Fruit fly (Drosophila melanogaster): ENCODE data around the gene CG33310.
A peak's percentile ranks its signal among the peaks of the same experiment; 100 is the strongest.

The CG33310 gene

dm6 chr2L:15067832-15068231 is 41.1 kb downstream of the CG33310 start (continued):
- TF ChIP-seq ewg (GFP tag; optimal IDR thresholded peaks at IDR 0.05) (peak; percentile 31), slbo (GFP tag; IDR thresholded peaks at IDR 0.05) (peak; percentile 38; the same call in 1 of the 2 replicates), H15 (GFP tag; IDR thresholded peaks at IDR 0.05) (no peak), CG9215 (GFP tag; IDR thresholded peaks at IDR 0.05) (no peak), NFAT (GFP tag; IDR thresholded peaks at IDR 0.05) (no peak), CG10979 (tag; optimal IDR thresholded peaks at IDR 0.05) (peak; percentile 0), pita (GFP tag; optimal IDR thresholded peaks at IDR 0.05) (no peak), CG12071 (GFP tag; optimal IDR thresholded peaks at IDR 0.05) (no peak), Dll (GFP tag; IDR thresholded peaks at IDR 0.05; ENCODE audit: partially characterized antibody) (peak; percentile 85), sqz (GFP tag; optimal IDR thresholded peaks at IDR 0.05) (no peak), CG5953 (GFP tag; IDR thresholded peaks at IDR 0.05) (no peak), CG34224 (GFP tag; IDR thresholded peaks at IDR 0.05; ENCODE audit: partially characterized antibody) (peak; percentile 78), toy (GFP tag; IDR thresholded peaks at IDR 0.05) (no peak), CG18476 (GFP tag; optimal IDR thresholded peaks at IDR 0.05) (no peak), Eip74EF (GFP tag; optimal IDR thresholded peaks at IDR 0.05) (peak in 1 of 2 experiments; percentile 1), Optix (GFP tag; IDR thresholded peaks at IDR 0.05) (no peak), pnt (GFP tag; optimal IDR thresholded peaks at IDR 0.05) (no peak), onecut (GFP tag; IDR thresholded peaks at IDR 0.05) (peak; percentile 79), CG9727 (GFP tag; optimal IDR thresholded peaks at IDR 0.05) (no peak), CG1602 (GFP tag; optimal IDR thresholded peaks at IDR 0.05) (no peak), CG2678 (tag; optimal IDR thresholded peaks at IDR 0.05) (no peak), tna (GFP tag; IDR thresholded peaks at IDR 0.05; ENCODE audit: partially characterized antibody) (peak; percentile 64), esg (GFP tag; conservative IDR thresholded peaks at IDR 0.05) (no peak), dysf (GFP tag; IDR thresholded peaks at IDR 0.05) (no peak), ab (GFP tag; optimal IDR thresholded peaks at IDR 0.05) (no peak), fd64A (GFP tag; optimal IDR thresholded peaks at IDR 0.05) (no peak), CG10274 (GFP tag; optimal IDR thresholded peaks at IDR 0.05) (no peak), CG17186 (GFP tag; optimal IDR thresholded peaks at IDR 0.05) (peak; percentile 79), pho (GFP tag; optimal IDR thresholded peaks at IDR 0.05) (peak; percentile 16), Meics (GFP tag; optimal IDR thresholded peaks at IDR 0.05) (peak; percentile 8), Pdp1 (GFP tag; optimal IDR thresholded peaks at IDR 0.05) (peak in 1 of 2 experiments; percentile 14), knrl (GFP tag; IDR thresholded peaks at IDR 0.05; ENCODE audit: partially characterized antibody) (peak; percentile 88), CG18262 (tag; optimal IDR thresholded peaks at IDR 0.05) (no peak), hbn (GFP tag; IDR thresholded peaks at IDR 0.05; ENCODE audit: partially characterized antibody) (peak; percentile 85), BEAF-32 (GFP tag; optimal IDR thresholded peaks at IDR 0.05) (peak; percentile 91), CG6854 (GFP tag; optimal IDR thresholded peaks at IDR 0.05) (no peak), CG31441 (GFP tag; IDR thresholded peaks at IDR 0.05) (0 out of 2 replicates have a peak, but pooled peaks have one; percentile 26), zfh1 (GFP tag; IDR thresholded peaks at IDR 0.05) (no peak), NK7.1 (GFP tag; optimal IDR thresholded peaks at IDR 0.05) (no peak), lilli (GFP tag; optimal IDR thresholded peaks at IDR 0.05) (peak; percentile 36), CG6654 (GFP tag; optimal IDR thresholded peaks at IDR 0.05) (no peak), ap (GFP tag; IDR thresholded peaks at IDR 0.05) (no peak), Neu2 (GFP tag; optimal IDR thresholded peaks at IDR 0.05; ENCODE audit: borderline replicate concordance) (no peak), tup (GFP tag; optimal IDR thresholded peaks at IDR 0.05) (no peak), hb (GFP tag; IDR thresholded peaks at IDR 0.05; ENCODE audit: partially characterized antibody) (peak; percentile 75; the same call in 2 of the 3 replicates), CG3726 (GFP tag; IDR thresholded peaks at IDR 0.05) (no peak), CG2120 (GFP tag; optimal IDR thresholded peaks at IDR 0.05) (peak; percentile 53), lab (GFP tag; optimal IDR thresholded peaks at IDR 0.05) (peak; percentile 76), Sox102F (GFP tag; optimal IDR thresholded peaks at IDR 0.05) (no peak), tll (GFP tag; optimal IDR thresholded peaks at IDR 0.05) (no peak)
